Worm (Caenorhabditis elegans) whole organism, mixed stage, embryonic: ENCODE data around the gene mppb-1.

Source experiments
- M03D4.4 ChIP-seq: sonication (generic microtip); optimal IDR thresholded peaks from 2 replicates; lab custom pipeline; 2017; ENCODE audit warnings: mild to moderate bottlenecking, missing genetic modification characterization, missing compliant biosample characterization
- blmp-1 ChIP-seq: fragments of 150-350 bp; optimal IDR thresholded peaks from 2 replicates; lab custom pipeline; 2014; ENCODE audit warnings: missing biosample characterization, missing genetic modification characterization
- ceh-39 ChIP-seq: fragments of 150-350 bp; optimal IDR thresholded peaks from 2 replicates; lab custom pipeline; 2014; ENCODE audit warnings: missing biosample characterization, missing genetic modification characterization
- ceh-43 ChIP-seq: fragments of 200-800 bp; sonication (Bioruptor generic); optimal IDR thresholded peaks from 2 replicates; lab custom pipeline; 2018; ENCODE audit warnings: mild to moderate bottlenecking, missing genetic modification characterization, moderate library complexity, missing compliant biosample characterization
- ceh-83 ChIP-seq: fragments of 200-800 bp; sonication (Bioruptor generic); optimal IDR thresholded peaks from 2 replicates; lab custom pipeline; 2018; ENCODE audit warnings: mild to moderate bottlenecking, missing genetic modification characterization, missing compliant biosample characterization
- ces-1 ChIP-seq: fragments of 150-350 bp; optimal IDR thresholded peaks from 2 replicates; lab custom pipeline; 2014; ENCODE audit warnings: missing biosample characterization, missing genetic modification reagents, missing genetic modification characterization
- cnd-1 ChIP-seq: fragments of 200-800 bp; sonication (Bioruptor generic); optimal IDR thresholded peaks from 2 replicates; lab custom pipeline; 2018; ENCODE audit warnings: mild to moderate bottlenecking, missing genetic modification characterization, missing compliant biosample characterization
- drap-1 ChIP-seq: fragments of 200-800 bp; sonication (Bioruptor generic); optimal IDR thresholded peaks from 3 replicates; lab custom pipeline; 2018; ENCODE audit warnings: mild to moderate bottlenecking, missing genetic modification characterization, missing compliant biosample characterization
- elt-1 ChIP-seq: sonication (generic microtip); optimal IDR thresholded peaks from 2 replicates; lab custom pipeline; 2017; ENCODE audit warnings: missing genetic modification characterization, mild to moderate bottlenecking, missing compliant biosample characterization, antibody characterized with exemption, moderate library complexity, borderline replicate concordance; ENCODE audit not compliant: insufficient read depth
- elt-3 ChIP-seq: fragments of 150-350 bp; optimal IDR thresholded peaks from 2 replicates; lab custom pipeline; 2014; ENCODE audit warnings: missing biosample characterization, missing genetic modification characterization
- flh-1 ChIP-seq: fragments of 200-800 bp; sonication (Bioruptor generic); optimal IDR thresholded peaks from 2 replicates; lab custom pipeline; 2018; ENCODE audit warnings: mild to moderate bottlenecking, missing genetic modification characterization, moderate library complexity, missing compliant biosample characterization
- ham-2 ChIP-seq: fragments of 200-800 bp; sonication (Bioruptor generic); optimal IDR thresholded peaks from 2 replicates; lab custom pipeline; 2018; ENCODE audit warnings: mild to moderate bottlenecking, missing genetic modification characterization, missing compliant biosample characterization
- hlh-1 ChIP-seq: fragments of 150-350 bp; optimal IDR thresholded peaks from 2 replicates; lab custom pipeline; 2014; ENCODE audit warnings: missing biosample characterization, missing genetic modification reagents, missing genetic modification characterization
- lin-13 ChIP-seq: fragments of 150-350 bp; optimal IDR thresholded peaks from 2 replicates; lab custom pipeline; 2014; ENCODE audit warnings: missing biosample characterization, missing genetic modification characterization
- lin-32 ChIP-seq: fragments of 200-800 bp; sonication (Bioruptor generic); optimal IDR thresholded peaks from 2 replicates; lab custom pipeline; 2018; ENCODE audit warnings: mild to moderate bottlenecking, missing genetic modification characterization, missing compliant biosample characterization
- lsy-2 ChIP-seq: fragments of 150-350 bp; optimal IDR thresholded peaks from 2 replicates; lab custom pipeline; 2014; ENCODE audit warnings: missing biosample characterization, missing genetic modification characterization
- mab-5 ChIP-seq: fragments of 150-350 bp; optimal IDR thresholded peaks from 2 replicates; lab custom pipeline; 2014; ENCODE audit warnings: missing biosample characterization, missing genetic modification characterization
- mep-1 ChIP-seq: fragments of 150-350 bp; optimal IDR thresholded peaks from 2 replicates; lab custom pipeline; 2017; ENCODE audit warnings: missing biosample characterization, missing genetic modification reagents, missing genetic modification characterization, inconsistent platforms
- mls-2 ChIP-seq: sonication (generic microtip); optimal IDR thresholded peaks from 2 replicates; lab custom pipeline; 2016; ENCODE audit warnings: mild to moderate bottlenecking, missing genetic modification characterization, moderate library complexity, missing compliant biosample characterization
- nhr-12 ChIP-seq: fragments of 150-350 bp; optimal IDR thresholded peaks from 2 replicates; lab custom pipeline; 2014; ENCODE audit warnings: missing biosample characterization, missing genetic modification characterization
- nhr-2 ChIP-seq: fragments of 150-350 bp; optimal IDR thresholded peaks from 2 replicates; lab custom pipeline; 2014; ENCODE audit warnings: missing biosample characterization, missing genetic modification characterization
- nhr-28 ChIP-seq: fragments of 150-350 bp; optimal IDR thresholded peaks from 2 replicates; lab custom pipeline; 2014; ENCODE audit warnings: missing biosample characterization, missing genetic modification characterization
- nhr-76 ChIP-seq: sonication (generic microtip); optimal IDR thresholded peaks from 2 replicates; lab custom pipeline; 2017; ENCODE audit warnings: missing biosample characterization, missing genetic modification characterization
- pha-4 ChIP-seq: fragments of 150-350 bp; optimal IDR thresholded peaks from 2 replicates; lab custom pipeline; 2018; ENCODE audit warnings: missing biosample characterization, missing genetic modification reagents, missing genetic modification characterization
- sem-2 ChIP-seq: fragments of 200-800 bp; sonication (Bioruptor generic); optimal IDR thresholded peaks from 2 replicates; lab custom pipeline; 2018; ENCODE audit warnings: mild to moderate bottlenecking, missing genetic modification characterization, missing compliant biosample characterization
- snpc-4 ChIP-seq: fragments of 150-350 bp; optimal IDR thresholded peaks from 2 replicates; lab custom pipeline; 2014; ENCODE audit warnings: missing biosample characterization, missing genetic modification characterization
- sptf-1 ChIP-seq: sonication (generic microtip); optimal IDR thresholded peaks from 2 replicates; lab custom pipeline; 2017; ENCODE audit warnings: mild to moderate bottlenecking, missing genetic modification characterization, moderate library complexity, missing compliant biosample characterization
- tbx-8 ChIP-seq: fragments of 200-800 bp; sonication (Bioruptor generic); optimal IDR thresholded peaks from 2 replicates; lab custom pipeline; 2018; ENCODE audit warnings: mild to moderate bottlenecking, missing genetic modification characterization, moderate library complexity, missing compliant biosample characterization
- unc-120 ChIP-seq: sonication (generic microtip); optimal IDR thresholded peaks from 2 replicates; lab custom pipeline; 2017; ENCODE audit warnings: missing genetic modification characterization, missing compliant biosample characterization; ENCODE audit not compliant: poor library complexity, severe bottlenecking
- unc-39 ChIP-seq: fragments of 150-350 bp; optimal IDR thresholded peaks from 2 replicates; lab custom pipeline; 2014; ENCODE audit warnings: missing biosample characterization, missing genetic modification characterization
- unc-62 ChIP-seq: fragments of 150-350 bp; optimal IDR thresholded peaks from 2 replicates; lab custom pipeline; 2014; ENCODE audit warnings: missing biosample characterization, missing genetic modification reagents, missing genetic modification characterization
- zip-8 ChIP-seq: fragments of 150-350 bp; optimal IDR thresholded peaks from 2 replicates; lab custom pipeline; 2014; ENCODE audit warnings: missing biosample characterization, missing genetic modification characterization
- ztf-11 ChIP-seq: fragments of 150-350 bp; optimal IDR thresholded peaks from 2 replicates; lab custom pipeline; 2014; ENCODE audit warnings: missing biosample characterization, missing genetic modification characterization

Gene mppb-1

DNA sequence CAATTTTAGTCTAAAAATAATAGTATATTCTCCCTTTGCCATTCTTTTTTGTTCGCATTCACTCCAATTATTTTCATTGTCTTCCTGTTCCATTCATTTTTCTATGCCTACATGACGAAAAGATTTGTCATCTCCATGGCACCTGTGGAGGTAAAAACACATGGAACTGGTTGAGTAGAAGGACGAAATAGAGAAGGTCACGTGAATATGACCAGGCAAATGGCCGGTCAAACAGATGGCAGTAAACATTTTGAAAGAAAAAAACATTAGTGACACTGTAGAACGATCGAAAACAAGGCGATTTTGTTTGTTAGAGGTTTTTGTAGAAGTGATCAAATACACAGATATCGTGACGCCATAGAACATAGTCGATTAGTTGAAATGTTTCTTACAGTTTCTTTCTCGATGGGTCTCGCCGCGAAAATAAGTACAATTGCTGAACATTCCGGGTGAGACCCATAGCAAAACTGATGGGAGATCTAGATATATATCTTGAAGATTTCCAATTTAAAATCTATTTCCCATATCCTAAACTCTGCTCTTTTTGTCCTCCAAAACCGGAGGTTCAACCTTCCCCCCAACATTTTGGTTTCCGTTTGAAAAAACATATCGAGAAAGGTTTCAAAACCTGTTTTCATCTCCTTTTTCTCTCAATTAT lies 16.2 kb downstream of the mppb-1 start:
- TF ChIP-seq tbx-8 (GFP tag; lab: Kevin White, UChicago) (no peak), nhr-76 (no peak), elt-1 (no peak), ceh-83 (GFP tag; lab: Kevin White, UChicago) (no peak), unc-120 (tag; lab: Kevin White, UChicago) (no peak), lsy-2 (tag; lab: Kevin White, UChicago) (no peak), lin-32 (GFP tag; lab: Kevin White, UChicago) (no peak), M03D4.4 (tag; lab: Kevin White, UChicago) (no peak), lin-13 (tag; lab: Kevin White, UChicago) (no peak), zip-8 (tag; lab: Kevin White, UChicago) (no peak)

DNA sequence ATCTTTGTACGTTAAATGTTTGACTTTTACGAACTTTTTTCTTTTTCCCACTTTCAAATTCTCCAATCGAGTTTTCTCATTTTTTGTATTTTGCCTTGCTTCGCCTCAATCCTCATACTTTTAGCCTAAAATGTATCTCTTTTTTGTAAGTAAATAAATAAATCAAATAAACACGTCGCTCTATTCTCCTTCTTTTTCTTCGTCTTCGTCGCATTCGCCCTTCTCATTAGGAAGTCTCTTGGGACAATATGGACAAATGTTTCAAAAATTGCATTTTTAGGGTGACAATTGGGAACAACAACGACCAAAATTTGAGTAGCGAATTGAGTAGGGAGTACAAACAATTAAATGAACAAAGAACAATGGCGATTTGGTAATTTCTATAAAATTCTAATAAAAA lies 17.5 kb downstream of the mppb-1 start:
- TF ChIP-seq elt-3 (tag; lab: Kevin White, UChicago) = no peak
- no peak for TF ChIP-seq lin-13 (tag; lab: Kevin White, UChicago)
- TF ChIP-seq ceh-83 (GFP tag; lab: Kevin White, UChicago) = no peak
- TF ChIP-seq sem-2 (GFP tag; lab: Kevin White, UChicago) = no peak
- peak; percentile 95 for TF ChIP-seq ces-1 (GFP tag; lab: Kevin White, UChicago)
- no peak for TF ChIP-seq elt-1

DNA sequence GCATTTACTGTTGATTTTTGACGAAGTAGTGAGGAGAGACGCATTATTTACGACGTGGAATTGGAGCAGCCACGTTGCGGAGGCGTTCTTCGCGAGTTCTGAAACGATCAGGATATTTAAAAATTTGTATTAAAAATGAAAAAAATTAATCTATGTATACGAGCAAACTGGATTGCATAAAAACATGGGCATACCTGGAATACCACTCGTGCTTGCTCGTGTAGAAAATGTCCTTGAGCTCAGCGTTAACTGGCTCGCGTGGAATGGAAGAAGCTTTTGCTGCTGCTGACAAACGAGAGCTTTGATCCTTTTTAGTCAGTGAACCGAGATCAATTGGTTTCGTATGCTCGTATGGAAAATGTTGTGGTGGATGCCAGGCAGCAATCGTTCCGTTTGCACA lies 19.5 kb downstream of the mppb-1 start, which contains the start of gene lpl-1:
lpl-1 (minus strand) TSS at position 101 of the 400 bp plus-strand sequence.
- TF ChIP-seq lsy-2 (tag; lab: Kevin White, UChicago) = no peak
- TF ChIP-seq ham-2 (GFP tag; lab: Kevin White, UChicago) = no peak
- TF ChIP-seq ztf-11 = no peak
- TF ChIP-seq nhr-28 (tag; lab: Kevin White, UChicago) = no peak
- TF ChIP-seq ceh-43 (GFP tag; lab: Kevin White, UChicago) = no peak
- no peak for TF ChIP-seq mep-1
- TF ChIP-seq flh-1 = no peak
- no peak for TF ChIP-seq cnd-1
- TF ChIP-seq lin-13 (tag; lab: Kevin White, UChicago) = no peak
- no peak for TF ChIP-seq pha-4 (tag; lab: Kevin White, UChicago)
- TF ChIP-seq mls-2 (tag; lab: Kevin White, UChicago) = no peak
- no peak for TF ChIP-seq nhr-12 (tag; lab: Kevin White, UChicago)
- TF ChIP-seq unc-120 (tag; lab: Kevin White, UChicago) = no peak
- TF ChIP-seq ces-1 (GFP tag; lab: Kevin White, UChicago) = no peak
- TF ChIP-seq unc-39 = no peak
- no peak for TF ChIP-seq mab-5 (tag; lab: Kevin White, UChicago)
- TF ChIP-seq hlh-1 (tag; lab: Kevin White, UChicago) = no peak
- no peak for TF ChIP-seq sptf-1
- TF ChIP-seq unc-62 (GFP tag; lab: Kevin White, UChicago) = no peak
- no peak for TF ChIP-seq tbx-8 (GFP tag; lab: Kevin White, UChicago)

DNA sequence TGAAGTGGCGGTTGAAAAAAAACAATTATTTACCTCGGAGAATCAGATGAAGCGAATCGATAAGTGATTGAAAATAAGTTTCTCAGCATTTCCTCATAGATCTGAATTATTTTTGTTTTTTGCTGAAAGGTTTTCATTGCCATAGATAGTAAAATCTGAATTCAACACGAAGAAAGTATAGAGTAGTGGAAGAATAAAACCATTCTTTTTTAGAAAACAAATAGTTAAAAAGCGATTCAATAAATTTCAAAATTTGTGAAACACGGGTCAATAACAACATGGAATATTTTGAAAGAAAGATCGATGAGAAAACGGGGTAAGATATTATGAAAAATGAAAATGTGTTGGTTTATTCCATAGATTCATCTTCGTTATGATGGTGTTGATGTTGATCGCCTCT lies 19.9 kb downstream of the mppb-1 start, which contains the start of gene mrpl-42:
mrpl-42 (minus strand) TSS at position 101 of the 400 bp plus-strand sequence.
- TF ChIP-seq nhr-12 (tag; lab: Kevin White, UChicago) = no peak
- TF ChIP-seq nhr-76 = no peak
- TF ChIP-seq ceh-43 (GFP tag; lab: Kevin White, UChicago) = no peak
- TF ChIP-seq nhr-2 (tag; lab: Kevin White, UChicago) = no peak
- no peak for TF ChIP-seq nhr-28 (tag; lab: Kevin White, UChicago)
- no peak for TF ChIP-seq flh-1
- no peak for TF ChIP-seq mab-5 (tag; lab: Kevin White, UChicago)
- TF ChIP-seq blmp-1 (tag; lab: Kevin White, UChicago) = no peak
- TF ChIP-seq lin-32 (GFP tag; lab: Kevin White, UChicago) = no peak
- TF ChIP-seq ces-1 (GFP tag; lab: Kevin White, UChicago) = no peak
- no peak for TF ChIP-seq M03D4.4 (tag; lab: Kevin White, UChicago)
- TF ChIP-seq ceh-39 = no peak
- no peak for TF ChIP-seq drap-1
- no peak for TF ChIP-seq snpc-4
- no peak for TF ChIP-seq unc-62 (GFP tag; lab: Kevin White, UChicago)
- no peak for TF ChIP-seq mls-2 (tag; lab: Kevin White, UChicago)
- no peak for TF ChIP-seq sptf-1
- TF ChIP-seq, all 35 proteins: peak for 0
